Worm (Caenorhabditis elegans): ENCODE measurements around the gene C33H5.1.

C33H5.1 gene

DNA sequence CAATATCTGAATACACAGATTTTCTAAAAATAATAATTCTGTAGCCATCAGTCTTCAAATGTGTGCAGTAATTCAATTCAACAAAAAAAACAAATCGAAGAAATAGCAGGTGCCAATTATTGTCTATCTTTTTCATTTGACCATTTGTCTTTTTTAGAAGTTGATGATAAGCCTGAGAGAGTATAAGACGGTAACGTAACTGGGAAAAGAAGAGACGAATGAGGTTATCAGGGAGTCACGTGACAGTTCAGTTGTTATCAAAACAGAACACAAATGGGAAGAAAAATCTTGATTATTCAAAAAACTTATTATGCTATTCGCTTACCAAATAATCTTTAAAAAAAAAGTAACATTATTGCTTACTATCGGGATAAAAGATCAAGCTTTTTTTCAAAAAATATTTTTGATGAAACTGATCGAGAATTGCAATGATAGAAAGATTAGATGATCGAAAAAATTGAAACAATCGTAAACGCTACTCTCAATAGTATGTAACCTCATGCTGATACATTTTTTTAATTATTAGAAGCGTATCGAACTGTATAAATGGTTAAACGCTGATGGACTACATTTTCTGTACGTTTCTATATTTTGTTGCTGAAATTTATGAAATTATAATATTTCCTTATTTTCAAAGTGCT, 35.7 kb downstream of the C33H5.1 start:
- TF ChIP-seq php-3 (GFP tag; IDR thresholded peaks at IDR 0.05): peak; percentile 48; the same call in 1 of the 2 replicates
- peak; percentile 10 for TF ChIP-seq T20F7.1 (GFP tag; optimal IDR thresholded peaks at IDR 0.05)
- no peak for TF ChIP-seq egl-27 (tag; optimal IDR thresholded peaks at IDR 0.05)
- peak; percentile 42; the same call in 1 of the 2 replicates for TF ChIP-seq T26A8.4 (GFP tag; IDR thresholded peaks at IDR 0.05)
- peak in 1 of 2 experiments; percentile 4 for TF ChIP-seq daf-16 (GFP tag; optimal IDR thresholded peaks at IDR 0.05)
- TF ChIP-seq daf-16 (tag; optimal IDR thresholded peaks at IDR 0.05): peak; percentile 94
- TF ChIP-seq ceh-44 (GFP tag; IDR thresholded peaks at IDR 0.05): no peak
- TF ChIP-seq dmd-6 (GFP tag; IDR thresholded peaks at IDR 0.05): peak; percentile 87
- peak; percentile 56 for TF ChIP-seq nhr-77 (tag; optimal IDR thresholded peaks at IDR 0.05)
- peak in 1 of 2 experiments; percentile 21 for TF ChIP-seq lsy-2 (tag; optimal IDR thresholded peaks at IDR 0.05)
- TF ChIP-seq nhr-42 (GFP tag; IDR thresholded peaks at IDR 0.05): no peak
- no peak for TF ChIP-seq jun-1 (tag; optimal IDR thresholded peaks at IDR 0.05)
- no peak for TF ChIP-seq F37D6.2 (tag; optimal IDR thresholded peaks at IDR 0.05)
- peak; percentile 71 for TF ChIP-seq nhr-28 (tag; optimal IDR thresholded peaks at IDR 0.05)
- no peak for TF ChIP-seq mdt-29 (GFP tag; IDR thresholded peaks at IDR 0.05)
- peak in 1 of 2 experiments; percentile 95 for TF ChIP-seq unc-62 (GFP tag; optimal IDR thresholded peaks at IDR 0.05 in 1 of 2)
- no peak for TF ChIP-seq unc-62 (tag; optimal IDR thresholded peaks at IDR 0.05)
- TF ChIP-seq hlh-11 (tag; optimal IDR thresholded peaks at IDR 0.05): peak; percentile 85
- peak in 1 of 2 experiments; percentile 38 for TF ChIP-seq mdl-1 (tag; optimal IDR thresholded peaks at IDR 0.05)
- no peak for TF ChIP-seq aly-2 (tag; optimal IDR thresholded peaks at IDR 0.05)
- no peak for TF ChIP-seq ZK337.2 (GFP tag; IDR thresholded peaks at IDR 0.05)
- peak; percentile 57 for TF ChIP-seq nhr-102 (tag; optimal IDR thresholded peaks at IDR 0.05)
- TF ChIP-seq mep-1 (tag; optimal IDR thresholded peaks at IDR 0.05): peak; percentile 39
- 0 out of 2 replicates have a peak, but pooled peaks have one; percentile 15 for TF ChIP-seq nhr-41 (GFP tag; IDR thresholded peaks at IDR 0.05)
- TF ChIP-seq hlh-30 (tag; optimal IDR thresholded peaks at IDR 0.05; ENCODE audit: insufficient read depth): peak; percentile 77
- TF ChIP-seq tra-1 (GFP tag; IDR thresholded peaks at IDR 0.05): no peak
- 0 out of 2 replicates have a peak, but pooled peaks have one; percentile 44 for TF ChIP-seq lin-1 (GFP tag; IDR thresholded peaks at IDR 0.05)
- TF ChIP-seq pqm-1 (tag; optimal IDR thresholded peaks at IDR 0.05): peak; percentile 69
- peak; percentile 19 for TF ChIP-seq nhr-48 (tag; optimal IDR thresholded peaks at IDR 0.05)
- no peak for TF ChIP-seq aha-1 (tag)
- peak; percentile 89 for TF ChIP-seq dve-1 (tag; optimal IDR thresholded peaks at IDR 0.05; ENCODE audit: insufficient read depth)
- peak; percentile 17 for TF ChIP-seq duxl-1 (tag; optimal IDR thresholded peaks at IDR 0.05; ENCODE audit: poor library complexity)
- TF ChIP-seq ceh-20 (GFP tag; IDR thresholded peaks at IDR 0.05): no peak

- peak; percentile 89 for TF ChIP-seq mep-1 (tag; optimal IDR thresholded peaks at IDR 0.05)
- TF ChIP-seq nhr-237 (tag; optimal IDR thresholded peaks at IDR 0.05): no peak
- TF ChIP-seq aha-1 (tag): peak; percentile 99
- peak in 1 of 2 experiments; percentile 72 for TF ChIP-seq unc-62 (GFP tag; optimal IDR thresholded peaks at IDR 0.05 in 1 of 2)
- TF ChIP-seq unc-62 (tag; optimal IDR thresholded peaks at IDR 0.05): no peak
- TF ChIP-seq spr-3 (GFP tag; optimal IDR thresholded peaks at IDR 0.05): no peak
- no peak for TF ChIP-seq nhr-76 (tag; optimal IDR thresholded peaks at IDR 0.05)
- peak; percentile 91 for TF ChIP-seq rbr-2 (tag; optimal IDR thresholded peaks at IDR 0.05)
- TF ChIP-seq F44E2.7 (GFP tag; IDR thresholded peaks at IDR 0.05): 0 out of 2 replicates have a peak, but pooled peaks have one; percentile 11
- TF ChIP-seq duxl-1 (tag; optimal IDR thresholded peaks at IDR 0.05; ENCODE audit: poor library complexity): no peak
- no peak for TF ChIP-seq Y75B8A.6 (GFP tag; IDR thresholded peaks at IDR 0.05)
- TF ChIP-seq mdl-1 (tag; optimal IDR thresholded peaks at IDR 0.05): peak; percentile 56 to 86
- TF ChIP-seq vab-7 (GFP tag; IDR thresholded peaks at IDR 0.05): no peak
- TF ChIP-seq D1046.2 (GFP tag; IDR thresholded peaks at IDR 0.05): 0 out of 2 replicates have a peak, but pooled peaks have one; percentile 58
- TF ChIP-seq nhr-42 (GFP tag; IDR thresholded peaks at IDR 0.05): no peak
- no peak for TF ChIP-seq daf-12 (tag; optimal IDR thresholded peaks at IDR 0.05)
- TF ChIP-seq dpl-1 (GFP tag; optimal IDR thresholded peaks at IDR 0.05): peak; percentile 46
- TF ChIP-seq lin-1 (GFP tag; IDR thresholded peaks at IDR 0.05): 0 out of 2 replicates have a peak, but pooled peaks have one; percentile 37
- no peak for TF ChIP-seq zip-11 (GFP tag; IDR thresholded peaks at IDR 0.05)
- TF ChIP-seq ces-1 (GFP tag; optimal IDR thresholded peaks at IDR 0.05): no peak
- no peak for TF ChIP-seq daf-19 (GFP tag; conservative IDR thresholded peaks at IDR 0.05)
- TF ChIP-seq T20F7.1 (GFP tag; optimal IDR thresholded peaks at IDR 0.05): peak; percentile 15
- no peak for TF ChIP-seq Y48G9A.11 (GFP tag; IDR thresholded peaks at IDR 0.05)
- peak; percentile 49 for TF ChIP-seq lin-38 (GFP tag; IDR thresholded peaks at IDR 0.05)
- no peak for TF ChIP-seq egl-43 (GFP tag; IDR thresholded peaks at IDR 0.05)
- TF ChIP-seq gei-8 (GFP tag; optimal IDR thresholded peaks at IDR 0.05): no peak
These were observed 36.9 kb downstream of the C33H5.1 start for ce11 chrIV:7845585-7845984.
